Worm (Caenorhabditis elegans): ENCODE data around the gene clc-32.

clc-32 gene

DNA sequence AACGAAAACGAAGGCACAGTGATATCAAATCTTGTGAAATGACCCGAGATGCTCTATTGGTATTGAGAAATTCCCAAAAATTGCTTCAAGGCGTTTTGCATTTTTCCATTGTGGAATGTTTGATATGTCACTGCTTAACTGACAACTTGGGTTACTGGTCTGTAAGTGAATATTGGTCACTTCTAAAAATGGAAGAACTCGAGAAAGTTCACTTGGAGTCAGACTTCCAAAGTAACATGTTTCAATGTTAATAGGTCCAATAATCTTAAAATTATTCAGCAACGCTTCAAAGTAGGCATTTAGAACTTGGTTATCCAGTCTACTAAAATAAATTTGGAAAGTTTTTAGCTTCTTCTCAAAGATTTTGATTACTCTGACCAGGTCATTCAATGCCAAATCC is 8.3 kb downstream of the clc-32 start, which contains the start of gene fbxa-144:
Gene fbxa-144 (minus strand): TSS at position 101 of the 400 bp plus-strand sequence.
- TF ChIP-seq ces-1 (GFP tag; optimal IDR thresholded peaks at IDR 0.05) (no peak), nhr-28 (tag; optimal IDR thresholded peaks at IDR 0.05) (no peak)

DNA sequence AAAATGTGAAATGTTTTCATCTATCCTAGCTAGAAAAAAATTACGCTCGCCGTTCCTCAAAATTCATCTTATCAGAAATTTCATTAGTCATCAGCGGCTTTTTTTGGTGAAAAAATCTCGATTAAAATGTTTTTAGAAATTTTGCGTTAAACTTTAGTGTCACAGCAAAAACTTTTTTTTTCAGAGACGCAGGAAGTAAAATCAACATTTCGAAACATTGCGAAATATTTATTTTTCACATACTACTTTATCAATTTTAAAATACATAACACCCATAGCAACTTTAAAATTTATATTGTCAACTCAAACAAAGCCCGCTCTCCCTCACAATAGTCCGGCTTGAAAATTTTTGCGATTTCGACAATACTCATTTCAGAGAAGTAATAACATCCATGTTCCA is 8.8 kb downstream of the clc-32 start:
- TF ChIP-seq ceh-43 (GFP tag; optimal IDR thresholded peaks at IDR 0.05): no peak
- TF ChIP-seq unc-39 (tag; optimal IDR thresholded peaks at IDR 0.05): no peak
- no peak for TF ChIP-seq ztf-11 (tag; optimal IDR thresholded peaks at IDR 0.05)
- no peak for TF ChIP-seq unc-62 (GFP tag; optimal IDR thresholded peaks at IDR 0.05)
- TF ChIP-seq unc-120 (tag; optimal IDR thresholded peaks at IDR 0.05; ENCODE audit: poor library complexity, severe bottlenecking): no peak
- no peak for TF ChIP-seq hlh-1 (tag; optimal IDR thresholded peaks at IDR 0.05)
- no peak for TF ChIP-seq zip-8 (tag; optimal IDR thresholded peaks at IDR 0.05)
- TF ChIP-seq mep-1 (tag; optimal IDR thresholded peaks at IDR 0.05): no peak
- TF ChIP-seq ces-1 (GFP tag; optimal IDR thresholded peaks at IDR 0.05): no peak
- TF ChIP-seq lin-32 (GFP tag; optimal IDR thresholded peaks at IDR 0.05): no peak
- no peak for TF ChIP-seq sem-2 (GFP tag; optimal IDR thresholded peaks at IDR 0.05)
- no peak for TF ChIP-seq cnd-1 (tag; optimal IDR thresholded peaks at IDR 0.05)

DNA sequence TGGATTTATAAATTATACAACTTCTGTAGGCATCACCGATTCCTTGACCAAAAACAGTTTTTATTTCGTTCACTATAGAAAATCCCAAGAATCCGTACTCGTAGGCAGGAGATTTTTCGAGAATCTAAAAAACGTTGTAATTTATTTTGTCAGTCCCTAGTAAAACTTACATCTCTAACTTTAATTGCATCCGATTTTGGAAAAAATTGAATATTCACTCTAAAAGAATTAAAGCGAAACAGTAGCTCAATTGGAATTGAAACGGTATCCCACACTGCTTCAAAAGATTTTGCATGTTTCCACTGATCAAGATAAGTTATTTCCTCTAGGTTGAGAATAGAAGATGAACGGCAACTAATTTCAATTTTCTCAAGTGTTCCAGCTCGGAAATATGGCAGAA is 9.7 kb downstream of the clc-32 start, which contains the start of gene fbxa-142:
Gene fbxa-142 (minus strand): TSS at position 101 of the 400 bp plus-strand sequence.
- TF ChIP-seq blmp-1 (tag; optimal IDR thresholded peaks at IDR 0.05) (no peak), mab-5 (tag; optimal IDR thresholded peaks at IDR 0.05) (no peak), mep-1 (tag; optimal IDR thresholded peaks at IDR 0.05) (no peak), lin-32 (GFP tag; optimal IDR thresholded peaks at IDR 0.05) (no peak), nhr-237 (tag; optimal IDR thresholded peaks at IDR 0.05) (no peak), nhr-2 (tag; optimal IDR thresholded peaks at IDR 0.05) (no peak), ceh-39 (tag; optimal IDR thresholded peaks at IDR 0.05) (no peak), nhr-76 (tag; optimal IDR thresholded peaks at IDR 0.05) (no peak), drap-1 (GFP tag; optimal IDR thresholded peaks at IDR 0.05) (no peak)

DNA sequence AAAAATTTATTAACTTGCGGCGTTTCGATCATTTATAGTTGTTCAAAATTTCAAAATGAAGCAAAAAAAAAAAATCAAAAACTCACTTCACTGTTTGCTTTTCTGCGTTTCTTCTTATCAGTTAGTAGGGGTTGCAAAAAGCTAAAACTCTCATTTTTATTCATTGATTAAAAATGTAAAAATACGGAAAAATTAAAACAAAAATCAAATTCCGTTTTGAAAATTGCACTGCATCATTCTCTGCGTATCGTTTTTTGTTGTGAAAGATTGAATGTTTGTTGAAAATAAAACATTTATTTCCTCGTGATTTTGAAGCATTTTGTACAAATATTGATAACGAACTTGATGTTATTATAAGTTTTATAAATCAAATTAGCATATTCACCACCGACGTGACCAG is 11.9 kb downstream of the clc-32 start:
- TF ChIP-seq zip-8 (tag; optimal IDR thresholded peaks at IDR 0.05): no peak
- no peak for TF ChIP-seq ztf-11 (tag; optimal IDR thresholded peaks at IDR 0.05)
- TF ChIP-seq unc-120 (tag; optimal IDR thresholded peaks at IDR 0.05; ENCODE audit: poor library complexity, severe bottlenecking): no peak
- TF ChIP-seq mep-1 (tag; optimal IDR thresholded peaks at IDR 0.05): no peak
- TF ChIP-seq ceh-83 (GFP tag; optimal IDR thresholded peaks at IDR 0.05): no peak
- no peak for TF ChIP-seq nhr-76 (tag; optimal IDR thresholded peaks at IDR 0.05)
- no peak for TF ChIP-seq ceh-39 (tag; optimal IDR thresholded peaks at IDR 0.05)
- no peak for TF ChIP-seq ham-2 (GFP tag; optimal IDR thresholded peaks at IDR 0.05)

DNA sequence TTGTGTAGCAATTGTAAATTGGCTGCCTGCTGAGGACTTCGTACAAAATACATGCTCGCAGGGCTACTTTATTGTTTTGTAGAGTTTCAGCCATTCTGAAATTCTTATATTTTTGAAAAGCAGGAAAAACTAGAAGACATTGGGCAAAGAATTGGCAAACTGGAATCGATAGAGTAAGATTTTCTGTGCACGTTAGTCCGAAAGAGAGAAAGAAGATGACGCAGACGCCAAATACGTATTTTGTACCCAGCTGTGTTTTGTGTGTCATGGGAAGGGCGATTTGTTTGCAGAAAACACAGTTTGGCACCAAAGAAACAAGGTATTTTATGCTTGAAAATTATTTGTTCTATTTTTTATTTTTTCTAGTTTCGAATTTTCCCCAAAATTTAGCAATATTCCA is 13.6 kb downstream of the clc-32 start, which contains the start of gene fbxa-143:
Gene fbxa-143 (minus strand): TSS at position 101 of the 400 bp plus-strand sequence.
- TF ChIP-seq pha-4 (tag; optimal IDR thresholded peaks at IDR 0.05) (no peak), sem-2 (GFP tag; optimal IDR thresholded peaks at IDR 0.05) (no peak), cnd-1 (tag; optimal IDR thresholded peaks at IDR 0.05) (no peak), elt-3 (tag; optimal IDR thresholded peaks at IDR 0.05) (no peak), ztf-11 (tag; optimal IDR thresholded peaks at IDR 0.05) (no peak), mab-5 (tag; optimal IDR thresholded peaks at IDR 0.05) (no peak), nhr-76 (tag; optimal IDR thresholded peaks at IDR 0.05) (no peak)

DNA sequence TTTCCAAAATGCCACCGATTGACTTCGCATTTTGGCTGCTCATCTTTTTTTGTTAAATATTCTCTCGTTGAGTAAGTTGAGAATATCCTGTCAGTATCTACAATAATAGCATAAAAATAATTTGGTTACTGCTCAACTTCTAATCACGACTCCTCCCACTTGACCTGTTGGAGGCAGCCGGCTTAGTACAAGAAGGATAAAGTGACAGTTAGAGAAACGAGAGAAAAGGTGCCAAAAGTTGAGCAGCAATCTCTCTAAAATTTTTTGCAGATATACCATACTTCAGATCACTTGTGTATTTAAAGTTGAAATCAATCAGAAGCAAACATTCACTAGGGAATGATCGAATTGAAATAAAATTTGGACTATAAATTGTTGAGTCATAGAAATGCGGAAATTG is 16.2 kb downstream of the clc-32 start, which contains the start of gene nhr-111:
Gene nhr-111 (minus strand): TSS at position 101 of the 400 bp plus-strand sequence.
- TF ChIP-seq unc-62 (GFP tag; optimal IDR thresholded peaks at IDR 0.05) (no peak), ceh-83 (GFP tag; optimal IDR thresholded peaks at IDR 0.05) (no peak), flh-1 (GFP tag; optimal IDR thresholded peaks at IDR 0.05) (no peak), unc-120 (tag; optimal IDR thresholded peaks at IDR 0.05; ENCODE audit: poor library complexity, severe bottlenecking) (no peak), zip-8 (tag; optimal IDR thresholded peaks at IDR 0.05) (no peak), sem-2 (GFP tag; optimal IDR thresholded peaks at IDR 0.05) (no peak), mls-2 (tag; optimal IDR thresholded peaks at IDR 0.05) (no peak), pha-4 (tag; optimal IDR thresholded peaks at IDR 0.05) (no peak)

DNA sequence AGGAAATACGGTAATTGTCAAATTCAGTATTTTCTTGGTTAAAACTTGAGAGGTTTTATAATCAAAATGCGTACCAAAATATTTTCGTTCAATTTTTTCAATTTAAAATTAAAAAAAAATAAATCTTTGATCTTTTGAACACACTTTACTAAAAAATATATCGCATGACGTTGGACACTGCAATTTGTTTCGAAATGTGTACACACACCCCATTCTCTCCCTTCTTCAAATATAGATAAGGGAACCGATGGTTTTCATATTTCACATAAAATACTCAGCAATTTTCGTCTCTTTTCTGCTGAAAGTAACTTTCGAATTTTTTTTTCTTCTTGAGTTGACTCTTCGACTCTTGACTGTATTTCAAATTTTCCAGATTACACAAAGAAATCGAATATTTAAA is 19.5 kb downstream of the clc-32 start:
- TF ChIP-seq lin-13 (tag; optimal IDR thresholded peaks at IDR 0.05): no peak
- no peak for TF ChIP-seq nhr-237 (tag; optimal IDR thresholded peaks at IDR 0.05)
- TF ChIP-seq nhr-12 (tag; optimal IDR thresholded peaks at IDR 0.05): no peak
- TF ChIP-seq drap-1 (GFP tag; optimal IDR thresholded peaks at IDR 0.05): no peak
- no peak for TF ChIP-seq snpc-4 (tag; optimal IDR thresholded peaks at IDR 0.05)
- no peak for TF ChIP-seq mab-5 (tag; optimal IDR thresholded peaks at IDR 0.05)
- TF ChIP-seq cnd-1 (tag; optimal IDR thresholded peaks at IDR 0.05): no peak
- no peak for TF ChIP-seq nhr-76 (tag; optimal IDR thresholded peaks at IDR 0.05)
- no peak for TF ChIP-seq ham-2 (GFP tag; optimal IDR thresholded peaks at IDR 0.05)
- TF ChIP-seq blmp-1 (tag; optimal IDR thresholded peaks at IDR 0.05): no peak
- no peak for TF ChIP-seq ceh-39 (tag; optimal IDR thresholded peaks at IDR 0.05)
- TF ChIP-seq ztf-11 (tag; optimal IDR thresholded peaks at IDR 0.05): no peak
- no peak for TF ChIP-seq lin-32 (GFP tag; optimal IDR thresholded peaks at IDR 0.05)
- no peak for TF ChIP-seq unc-39 (tag; optimal IDR thresholded peaks at IDR 0.05)
- TF ChIP-seq pha-4 (tag; optimal IDR thresholded peaks at IDR 0.05): no peak
- TF ChIP-seq unc-62 (GFP tag; optimal IDR thresholded peaks at IDR 0.05): no peak
- no peak for TF ChIP-seq tbx-8 (GFP tag; optimal IDR thresholded peaks at IDR 0.05)
- no peak for TF ChIP-seq ceh-43 (GFP tag; optimal IDR thresholded peaks at IDR 0.05)
- TF ChIP-seq lsy-2 (tag; optimal IDR thresholded peaks at IDR 0.05): no peak

Data from whole organism, mixed stage, embryonic.